Fruit fly (Drosophila melanogaster): ENCODE data around the gene hng3.

- no peak for TF ChIP-seq cyc (GFP tag; optimal IDR thresholded peaks at IDR 0.05)
- no peak for TF ChIP-seq Sox102F (GFP tag; optimal IDR thresholded peaks at IDR 0.05)
- no peak for TF ChIP-seq dsx (GFP tag; optimal IDR thresholded peaks at IDR 0.05; ENCODE audit: poor library complexity, severe bottlenecking)
- no peak for TF ChIP-seq pdm3 (GFP tag; optimal IDR thresholded peaks at IDR 0.05)
- no peak for TF ChIP-seq eg (GFP tag; IDR thresholded peaks at IDR 0.05)
- no peak for TF ChIP-seq OdsH (GFP tag; optimal IDR thresholded peaks at IDR 0.05)
- no peak for TF ChIP-seq Gug (GFP tag; IDR thresholded peaks at IDR 0.05)
Observed at dm6 chr3L:697724-698123, 57.6 kb downstream of the hng3 start.

Data from whole organism, prepupa.